Worm (Caenorhabditis elegans) whole organism, L1 larva: ENCODE measurements around the gene F36G3.2.

Experiments
- F16B12.6 ChIP-seq: fragments of 150-350 bp; optimal IDR thresholded peaks from 2 replicates; lab custom pipeline; 2014; ENCODE audit warnings: missing biosample characterization, missing genetic modification characterization
- Y116A8C.19 ChIP-seq: sonication (generic microtip); optimal IDR thresholded peaks from 2 replicates; lab custom pipeline; 2016; ENCODE audit warnings: missing compliant biosample characterization, missing genetic modification characterization, borderline replicate concordance
- aha-1 ChIP-seq: fragments of 150-350 bp; optimal IDR thresholded peaks from 2 replicates; lab custom pipeline; 2014; ENCODE audit warnings: missing biosample characterization, missing genetic modification characterization
- aly-2 ChIP-seq: fragments of 150-350 bp; optimal IDR thresholded peaks from 2 replicates; lab custom pipeline; 2014; ENCODE audit warnings: missing biosample characterization, missing genetic modification characterization
- ceh-63 ChIP-seq: fragments of 200-800 bp; sonication (Bioruptor generic); optimal IDR thresholded peaks from 2 replicates; lab custom pipeline; 2018; ENCODE audit warnings: mild to moderate bottlenecking, missing genetic modification characterization, missing compliant biosample characterization
- ceh-82 ChIP-seq, 3 experiments: fragments of 150-350 bp in 1 of 3; sonication (generic microtip) in 2 of 3; optimal IDR thresholded peaks; 2 replicates each; lab custom pipeline; 2014 to 2017; ENCODE audit warnings: missing biosample characterization in 3 of 3, missing genetic modification characterization in 3 of 3
- ces-1 ChIP-seq: fragments of 150-350 bp; optimal IDR thresholded peaks from 2 replicates; lab custom pipeline; 2014; ENCODE audit warnings: missing biosample characterization, missing genetic modification reagents, missing genetic modification characterization
- dpl-1 ChIP-seq, 3 experiments: fragments of 150-350 bp in 2 of 3; sonication (generic microtip) in 1 of 3; optimal IDR thresholded peaks; 2 replicates each; lab custom pipeline; 2014 to 2017; ENCODE audit warnings: missing biosample characterization in 3 of 3, missing genetic modification characterization in 3 of 3, missing genetic modification reagents in 3 of 3
- efl-1 ChIP-seq, 4 experiments: fragments of 150-350 bp; optimal IDR thresholded peaks in 3 of 4; peaks in 1 of 4; 1 replicate in 1 of 4; 2 replicates in 3 of 4; lab custom pipeline; 2014; ENCODE audit warnings: missing biosample characterization in 2 of 4, missing genetic modification characterization in 2 of 4, missing genetic modification reagents in 2 of 4
- egl-13 ChIP-seq: sonication (generic microtip); optimal IDR thresholded peaks from 2 replicates; lab custom pipeline; 2016; ENCODE audit warnings: missing genotype, missing genetic modification reagents, missing genetic modification characterization, missing compliant biosample characterization
- fkh-10 ChIP-seq: sonication (generic microtip); optimal IDR thresholded peaks from 2 replicates; lab custom pipeline; 2017; ENCODE audit warnings: missing biosample characterization, missing genetic modification reagents, missing genetic modification characterization
- jun-1 ChIP-seq: fragments of 150-350 bp; optimal IDR thresholded peaks from 2 replicates; lab custom pipeline; 2014; ENCODE audit warnings: missing biosample characterization, missing genetic modification reagents, missing genetic modification characterization
- lin-13 ChIP-seq: fragments of 150-350 bp; optimal IDR thresholded peaks from 2 replicates; lab custom pipeline; 2014; ENCODE audit warnings: missing biosample characterization, missing genetic modification reagents, missing genetic modification characterization
- lin-14 ChIP-seq: fragments of 200-800 bp; sonication (Bioruptor generic); optimal IDR thresholded peaks from 2 replicates; lab custom pipeline; 2018; ENCODE audit warnings: mild to moderate bottlenecking, missing genetic modification characterization, moderate library complexity, missing compliant biosample characterization
- lin-35 ChIP-seq, 2 experiments: fragments of 150-350 bp; optimal IDR thresholded peaks; 2 replicates each; lab custom pipeline; 2014; ENCODE audit warnings: missing biosample characterization in 2 of 2, missing genetic modification characterization in 2 of 2, missing genetic modification reagents in 2 of 2
- lsy-2 ChIP-seq, 2 experiments: fragments of 150-350 bp; optimal IDR thresholded peaks; 2 replicates each; lab custom pipeline; 2014; ENCODE audit warnings: missing biosample characterization in 2 of 2, missing genetic modification characterization in 2 of 2
- mdl-1 ChIP-seq, 2 experiments: fragments of 150-350 bp; optimal IDR thresholded peaks; 2 replicates each; lab custom pipeline; 2014 to 2017; ENCODE audit warnings: missing biosample characterization in 2 of 2, missing genetic modification characterization in 2 of 2, inconsistent platforms in 1 of 2
- mef-2 ChIP-seq: fragments of 150-350 bp; optimal IDR thresholded peaks from 2 replicates; lab custom pipeline; 2014; ENCODE audit warnings: missing biosample characterization, missing genetic modification characterization
- mep-1 ChIP-seq: fragments of 150-350 bp; optimal IDR thresholded peaks from 2 replicates; lab custom pipeline; 2014; ENCODE audit warnings: missing biosample characterization, missing genetic modification characterization
- nhr-47 ChIP-seq: sonication (generic microtip); optimal IDR thresholded peaks from 2 replicates; lab custom pipeline; 2016; ENCODE audit warnings: mild to moderate bottlenecking, missing genetic modification characterization, moderate library complexity, missing compliant biosample characterization
- nhr-71 ChIP-seq: sonication (generic microtip); optimal IDR thresholded peaks from 2 replicates; lab custom pipeline; 2016; ENCODE audit warnings: mild to moderate bottlenecking, missing genetic modification characterization, moderate library complexity, missing compliant biosample characterization
- nhr-77 ChIP-seq: fragments of 150-350 bp; optimal IDR thresholded peaks from 2 replicates; lab custom pipeline; 2014; ENCODE audit warnings: missing biosample characterization, missing genetic modification characterization
- nhr-85 ChIP-seq: sonication (generic microtip); peaks from one replicate; lab custom pipeline; 2016; ENCODE audit warnings: missing genetic modification characterization, inconsistent platforms, missing compliant biosample characterization
- pqm-1 ChIP-seq: sonication (generic microtip); optimal IDR thresholded peaks from 3 replicates; lab custom pipeline; 2017; ENCODE audit warnings: missing biosample characterization, missing genetic modification characterization
- skn-1 ChIP-seq: fragments of 150-350 bp; optimal IDR thresholded peaks from 2 replicates; lab custom pipeline; 2014; ENCODE audit warnings: missing biosample characterization, missing genetic modification characterization
- tbx-2 ChIP-seq: sonication (generic microtip); optimal IDR thresholded peaks from 2 replicates; lab custom pipeline; 2016; ENCODE audit warnings: missing genetic modification characterization, missing compliant biosample characterization
- unc-62 ChIP-seq: fragments of 150-350 bp; optimal IDR thresholded peaks from 2 replicates; lab custom pipeline; 2014; ENCODE audit warnings: missing biosample characterization, missing genetic modification reagents, missing genetic modification characterization
- zag-1 ChIP-seq: fragments of 150-350 bp; optimal IDR thresholded peaks from 2 replicates; lab custom pipeline; 2014; ENCODE audit warnings: missing biosample characterization, missing genetic modification characterization
- ztf-4 ChIP-seq: fragments of 150-350 bp; optimal IDR thresholded peaks from 2 replicates; lab custom pipeline; 2014; ENCODE audit warnings: missing biosample characterization, missing genetic modification characterization

F36G3.2 gene

DNA sequence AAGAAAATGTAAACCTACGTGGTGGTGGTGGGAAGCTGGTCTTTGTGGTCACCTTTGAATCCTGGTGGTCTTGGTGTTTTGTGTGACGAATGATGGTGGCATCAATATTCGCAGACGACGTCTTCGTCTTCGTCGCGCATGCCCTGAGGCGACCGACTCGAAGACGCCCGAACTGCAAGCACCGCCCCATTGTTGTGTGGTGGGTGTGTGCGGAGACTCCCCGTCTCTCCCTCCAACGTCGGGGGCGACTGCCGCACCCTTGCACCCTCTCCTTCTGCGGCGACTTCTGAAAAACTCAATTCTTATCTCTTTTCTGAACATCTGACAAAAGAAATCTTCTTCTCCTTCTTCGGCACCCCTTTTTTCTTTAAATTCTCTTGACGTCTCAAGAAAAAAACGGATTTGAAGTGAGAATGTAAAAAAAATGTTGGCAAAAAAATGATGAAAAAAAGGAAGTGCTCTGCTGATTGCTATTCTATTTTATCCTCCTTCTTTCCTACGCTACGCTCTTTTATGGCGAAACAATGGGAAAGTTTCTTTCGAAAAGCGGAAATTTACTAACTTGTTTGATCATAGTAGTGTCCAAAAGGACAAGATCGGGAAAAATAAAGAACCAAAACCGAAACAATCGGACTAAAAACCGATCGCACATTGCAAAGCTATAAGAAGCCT lies 13.4 kb upstream of the F36G3.2 start, which contains the start of gene lgc-47:
TSS of gene lgc-47 (minus strand) at position 286 of the 672 bp plus-strand sequence.
- TF ChIP-seq aha-1 (tag; lab: Kevin White, UChicago) (no peak), Y116A8C.19 (tag; lab: Kevin White, UChicago) (no peak), mep-1 (tag; lab: Kevin White, UChicago) (no peak), unc-62 (no peak), pqm-1 (tag; lab: Kevin White, UChicago) (no peak), lin-14 (GFP tag; lab: Kevin White, UChicago) (peak; percentile 65), fkh-10 (GFP tag; lab: Kevin White, UChicago) (peak; percentile 96)

DNA sequence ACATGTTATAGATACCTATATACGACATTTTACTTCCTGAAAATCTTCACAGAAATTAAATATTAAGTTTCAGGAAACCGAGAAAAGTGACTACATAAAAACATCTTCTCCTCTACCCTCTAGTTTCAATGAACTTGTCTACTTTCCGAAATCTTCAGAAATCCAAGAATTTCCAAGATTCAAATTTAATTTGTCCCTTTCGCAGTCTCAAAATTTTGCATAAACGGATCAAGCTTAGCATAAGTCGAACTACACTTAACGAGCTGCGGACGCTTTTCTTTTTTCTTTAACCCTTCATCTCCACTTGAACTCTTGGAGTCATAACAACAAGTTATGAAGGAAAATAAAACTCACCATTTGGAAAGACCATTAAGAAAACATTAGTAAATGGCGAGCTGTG lies 11.4 kb upstream of the F36G3.2 start:
- TF ChIP-seq lin-13 (no peak), ces-1 (GFP tag; lab: Kevin White, UChicago) (peak; percentile 1), lin-14 (GFP tag; lab: Kevin White, UChicago) (peak; percentile 17), ceh-63 (GFP tag; lab: Kevin White, UChicago) (no peak), nhr-77 (tag; lab: Kevin White, UChicago) (no peak), ztf-4 (tag; lab: Kevin White, UChicago) (no peak), fkh-10 (GFP tag; lab: Kevin White, UChicago) (peak; percentile 73), dpl-1 (GFP tag; optimal IDR thresholded peaks at IDR 0.05; lab: Kevin White, UChicago) (no peak), lin-35 (GFP tag; optimal IDR thresholded peaks at IDR 0.05; lab: Kevin White, UChicago) (no peak), zag-1 (no peak), nhr-85 (tag; lab: Kevin White, UChicago) (no peak), mef-2 (tag; lab: Kevin White, UChicago) (no peak), lsy-2 (tag; optimal IDR thresholded peaks at IDR 0.05; lab: Kevin White, UChicago) (no peak), skn-1 (tag; lab: Kevin White, UChicago) (no peak), mdl-1 (tag; optimal IDR thresholded peaks at IDR 0.05; lab: Kevin White, UChicago) (no peak)
- TF ChIP-seq, all 84 proteins: peak for 3

DNA sequence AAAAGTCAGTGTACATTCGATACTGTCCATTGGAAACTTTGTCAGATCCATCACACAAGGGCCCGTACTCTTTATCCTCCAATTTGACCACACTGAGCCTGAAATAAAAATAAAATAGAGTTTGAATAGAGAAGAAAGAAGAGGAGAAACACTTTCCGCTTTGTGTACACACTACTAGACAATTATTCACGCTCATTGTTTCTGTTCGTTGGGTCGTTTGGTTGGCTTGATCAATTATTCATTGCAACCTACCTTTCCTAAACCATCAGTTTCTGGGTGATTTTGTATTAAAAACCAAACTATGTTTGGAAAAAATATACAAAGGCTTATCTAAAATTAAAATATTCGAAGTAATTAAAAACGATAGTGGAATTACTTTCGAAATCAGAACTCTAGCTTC lies 10.7 kb upstream of the F36G3.2 start:
- TF ChIP-seq jun-1 = no peak
- no peak for TF ChIP-seq efl-1 (optimal IDR thresholded peaks at IDR 0.05; lab: Kevin White, UChicago)
- TF ChIP-seq efl-1 (GFP tag; optimal IDR thresholded peaks at IDR 0.05 in 1 of 2; lab: Kevin White, UChicago) = peak in 1 of 2 experiments; percentile 50

DNA sequence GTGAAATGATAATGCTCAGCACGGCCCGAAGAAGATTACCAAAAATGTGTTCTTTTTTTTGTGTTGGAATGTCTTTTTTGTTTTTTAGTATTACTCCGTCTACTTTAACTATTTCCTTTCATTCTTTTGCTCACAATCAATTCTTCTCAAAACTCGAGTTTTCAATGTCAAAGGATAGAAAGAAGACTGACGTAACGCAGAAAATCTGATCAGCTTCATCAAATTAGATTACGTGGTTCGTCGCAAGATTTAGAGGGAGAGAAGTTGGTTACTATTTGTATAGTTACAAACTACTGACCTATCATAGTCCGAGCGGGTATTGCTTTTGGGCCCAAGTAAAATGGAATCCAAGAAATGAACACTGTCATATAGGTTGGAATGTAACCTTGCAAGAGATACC lies 9.5 kb upstream of the F36G3.2 start:
- TF ChIP-seq nhr-85 (tag; lab: Kevin White, UChicago) (no peak), ces-1 (GFP tag; lab: Kevin White, UChicago) (peak; percentile 83), nhr-71 (tag; lab: Kevin White, UChicago) (peak; percentile 35), efl-1 (optimal IDR thresholded peaks at IDR 0.05; lab: Kevin White, UChicago) (no peak), efl-1 (GFP tag; optimal IDR thresholded peaks at IDR 0.05 in 1 of 2; lab: Kevin White, UChicago) (peak in 1 of 2 experiments; percentile 46), lin-14 (GFP tag; lab: Kevin White, UChicago) (peak; percentile 81), tbx-2 (tag; lab: Kevin White, UChicago) (peak; percentile 23), jun-1 (no peak), nhr-47 (tag; lab: Kevin White, UChicago) (peak; percentile 17), fkh-10 (GFP tag; lab: Kevin White, UChicago) (peak; percentile 88), aly-2 (tag; lab: Kevin White, UChicago) (no peak)
- TF ChIP-seq, all 84 proteins: peak for 7

DNA sequence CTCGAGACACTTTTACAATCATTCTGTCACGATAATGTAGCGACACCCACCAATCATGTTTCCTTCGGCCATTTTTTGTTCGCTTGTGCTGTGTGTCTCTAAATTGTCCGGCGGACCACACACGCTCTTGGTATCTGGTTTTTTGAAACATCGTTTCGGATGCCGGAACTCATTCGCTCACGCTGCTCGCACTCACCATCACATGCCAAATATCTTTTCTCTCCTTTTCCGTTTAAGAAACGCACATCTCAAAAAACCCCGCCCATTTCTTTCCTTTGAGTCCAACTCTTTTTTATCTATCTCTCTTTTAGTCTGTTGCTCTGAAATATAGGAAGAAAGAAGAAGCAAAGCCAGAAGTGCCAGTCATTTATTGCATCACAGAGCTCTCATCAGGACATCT lies 4.5 kb upstream of the F36G3.2 start, which contains the start of gene F36G3.3:
TSS of gene F36G3.3 (plus strand) at position 306 of the 400 bp plus-strand sequence.
- TF ChIP-seq nhr-71 (tag; lab: Kevin White, UChicago) (peak; percentile 18), dpl-1 (GFP tag; optimal IDR thresholded peaks at IDR 0.05; lab: Kevin White, UChicago) (no peak), ceh-82 (tag; optimal IDR thresholded peaks at IDR 0.05; lab: Kevin White, UChicago) (peak in 1 of 3 experiments; percentile 27), lin-14 (GFP tag; lab: Kevin White, UChicago) (peak; percentile 83), F16B12.6 (tag; lab: Kevin White, UChicago) (no peak), egl-13 (tag; lab: Kevin White, UChicago) (peak; percentile 0), fkh-10 (GFP tag; lab: Kevin White, UChicago) (peak; percentile 49), lsy-2 (tag; optimal IDR thresholded peaks at IDR 0.05; lab: Kevin White, UChicago) (peak in 1 of 2 experiments; percentile 12)
